Fruit fly (Drosophila melanogaster): Measurements from ENCODE around the gene IA-2.
A peak's percentile ranks its signal among the peaks of the same experiment; 100 is the strongest.

The IA-2 gene

dm6 chr2L:1064544-1064943 is 16.7 kb upstream of the IA-2 start:
- TF ChIP-seq GATAd (GFP tag; optimal IDR thresholded peaks at IDR 0.05) (no peak), Myc (optimal IDR thresholded peaks at IDR 0.05) (no peak), Jra (GFP tag; optimal IDR thresholded peaks at IDR 0.05) (no peak), dmrt93B (GFP tag; optimal IDR thresholded peaks at IDR 0.05) (no peak)

dm6 chr2L:1063695-1064094 is 15.8 kb upstream of the IA-2 start:
- TF ChIP-seq jim (GFP tag; optimal IDR thresholded peaks at IDR 0.05): no peak
- no peak for TF ChIP-seq Rel (GFP tag; optimal IDR thresholded peaks at IDR 0.05)
- peak; percentile 95 for TF ChIP-seq Rel (tag; optimal IDR thresholded peaks at IDR 0.05)
- no peak for TF ChIP-seq pan (optimal IDR thresholded peaks at IDR 0.05)
- TF ChIP-seq usp (GFP tag; optimal IDR thresholded peaks at IDR 0.05): no peak
- no peak for TF ChIP-seq Hr78 (GFP tag; optimal IDR thresholded peaks at IDR 0.05)
- no peak for TF ChIP-seq ey (GFP tag; optimal IDR thresholded peaks at IDR 0.05)

dm6 chr2L:1062473-1063363 is 14.9 kb upstream of the IA-2 start:
- TF ChIP-seq brk (GFP tag; optimal IDR thresholded peaks at IDR 0.05) (peak; percentile 74), Sp1 (GFP tag; optimal IDR thresholded peaks at IDR 0.05) (peak; percentile 82), sv (GFP tag; optimal IDR thresholded peaks at IDR 0.05) (peak; percentile 3), Myc (optimal IDR thresholded peaks at IDR 0.05) (no peak), foxo (GFP tag; optimal IDR thresholded peaks at IDR 0.05) (peak in 1 of 2 experiments; percentile 82), N (GFP tag; optimal IDR thresholded peaks at IDR 0.05) (no peak), pan (optimal IDR thresholded peaks at IDR 0.05) (no peak), Dfd (GFP tag; optimal IDR thresholded peaks at IDR 0.05) (no peak), Hnf4 (GFP tag; optimal IDR thresholded peaks at IDR 0.05) (peak; percentile 43), Dif (GFP tag; optimal IDR thresholded peaks at IDR 0.05; ENCODE audit: partially characterized antibody) (no peak), HLH106 (tag; optimal IDR thresholded peaks at IDR 0.05) (peak; percentile 87), CG32264 (GFP tag; optimal IDR thresholded peaks at IDR 0.05) (peak; percentile 57), jim (GFP tag; optimal IDR thresholded peaks at IDR 0.05) (no peak), OdsH (GFP tag; optimal IDR thresholded peaks at IDR 0.05) (peak; percentile 71), dmrt93B (GFP tag; optimal IDR thresholded peaks at IDR 0.05) (peak; percentile 74), tai (GFP tag; optimal IDR thresholded peaks at IDR 0.05) (no peak), sage (GFP tag; optimal IDR thresholded peaks at IDR 0.05) (no peak), Hr83 (GFP tag; optimal IDR thresholded peaks at IDR 0.05; ENCODE audit: poor library complexity, severe bottlenecking) (peak; percentile 50), h (GFP tag; optimal IDR thresholded peaks at IDR 0.05) (peak; percentile 82), br (GFP tag; optimal IDR thresholded peaks at IDR 0.05) (peak; percentile 79), Rel (GFP tag; optimal IDR thresholded peaks at IDR 0.05) (peak; percentile 26), Rel (tag; optimal IDR thresholded peaks at IDR 0.05) (peak; percentile 36), GATAd (GFP tag; optimal IDR thresholded peaks at IDR 0.05) (no peak), woc (GFP tag; optimal IDR thresholded peaks at IDR 0.05) (peak; percentile 87), rgr (GFP tag; optimal IDR thresholded peaks at IDR 0.05) (peak; percentile 66), ey (GFP tag; optimal IDR thresholded peaks at IDR 0.05) (peak; percentile 83), psq (GFP tag; optimal IDR thresholded peaks at IDR 0.05) (peak; percentile 69), Abd-B (GFP tag; optimal IDR thresholded peaks at IDR 0.05) (no peak), CrebA (GFP tag; optimal IDR thresholded peaks at IDR 0.05; ENCODE audit: borderline replicate concordance) (no peak), lola (GFP tag; optimal IDR thresholded peaks at IDR 0.05) (no peak), Mio (GFP tag; optimal IDR thresholded peaks at IDR 0.05) (no peak), dl (GFP tag; optimal IDR thresholded peaks at IDR 0.05; ENCODE audit: insufficient read depth in 1 of 2, partially characterized antibody in 2 of 2) (peak in 1 of 2 experiments; percentile 15), fru (GFP tag; optimal IDR thresholded peaks at IDR 0.05) (peak; percentile 85), Jra (GFP tag; optimal IDR thresholded peaks at IDR 0.05) (peak; percentile 37), CG9705 (GFP tag; optimal IDR thresholded peaks at IDR 0.05) (peak; percentile 86), Vsx2 (GFP tag; optimal IDR thresholded peaks at IDR 0.05; ENCODE audit: partially characterized antibody) (peak; percentile 60)
